Worm (Caenorhabditis elegans): ENCODE measurements around the gene dnj-26.

The dnj-26 gene

ce11 chrIV:12252579-12252978, at the start of gene dnj-26:
Gene dnj-26 (minus strand): TSS chrIV:12252679.
- no peak for TF ChIP-seq ceh-88 (GFP tag; IDR thresholded peaks at IDR 0.05)
- TF ChIP-seq lin-14 (GFP tag; optimal IDR thresholded peaks at IDR 0.05) = no peak
- TF ChIP-seq nhr-77 (tag; optimal IDR thresholded peaks at IDR 0.05) = no peak
- no peak for TF ChIP-seq hlh-4 (tag; optimal IDR thresholded peaks at IDR 0.05)
- TF ChIP-seq ztf-11 (tag; optimal IDR thresholded peaks at IDR 0.05) = no peak
- no peak for TF ChIP-seq efl-1 (optimal IDR thresholded peaks at IDR 0.05)
- peak in 1 of 2 experiments; percentile 59 for TF ChIP-seq efl-1 (GFP tag; optimal IDR thresholded peaks at IDR 0.05 in 1 of 2)
- no peak for TF ChIP-seq C04F5.9 (tag; optimal IDR thresholded peaks at IDR 0.05)

- TF ChIP-seq lin-15B (tag; optimal IDR thresholded peaks at IDR 0.05) (no peak), C16A3.4 (tag; optimal IDR thresholded peaks at IDR 0.05) (no peak), jun-1 (tag; optimal IDR thresholded peaks at IDR 0.05) (no peak), egl-13 (tag; optimal IDR thresholded peaks at IDR 0.05) (no peak), nhr-85 (tag) (no peak), F16B12.6 (tag; optimal IDR thresholded peaks at IDR 0.05) (no peak), ces-1 (GFP tag; optimal IDR thresholded peaks at IDR 0.05) (no peak), mdl-1 (tag; optimal IDR thresholded peaks at IDR 0.05) (no peak), ceh-63 (GFP tag; optimal IDR thresholded peaks at IDR 0.05) (no peak), ceh-8 (GFP tag; optimal IDR thresholded peaks at IDR 0.05) (no peak), isw-1 (GFP tag; IDR thresholded peaks at IDR 0.05) (no peak), vab-15 (tag; optimal IDR thresholded peaks at IDR 0.05) (no peak), C34B4.2 (tag; optimal IDR thresholded peaks at IDR 0.05) (no peak), lin-39 (tag; optimal IDR thresholded peaks at IDR 0.05) (no peak), pqm-1 (tag; optimal IDR thresholded peaks at IDR 0.05) (no peak)
Observed at ce11 chrIV:12301161-12301560, 48.7 kb upstream of the dnj-26 start, which contains the start of gene oac-59. Gene oac-59 (minus strand): TSS chrIV:12301261.

ce11 chrIV:12290744-12291143, 38.3 kb upstream of the dnj-26 start, which contains the start of gene C42C1.8:
Gene C42C1.8 (plus strand): TSS chrIV:12291044.
- TF ChIP-seq ama-1 (optimal IDR thresholded peaks at IDR 0.05) (no peak), ztf-11 (tag; optimal IDR thresholded peaks at IDR 0.05) (no peak), nhr-20 (tag; optimal IDR thresholded peaks at IDR 0.05) (no peak)

ce11 chrIV:12289149-12289548, 36.7 kb upstream of the dnj-26 start, which contains the start of gene C42C1.9:
Gene C42C1.9 (plus strand): TSS chrIV:12289449.
- TF ChIP-seq egl-27 (tag; optimal IDR thresholded peaks at IDR 0.05) = no peak
- no peak for TF ChIP-seq alr-1 (tag; optimal IDR thresholded peaks at IDR 0.05; ENCODE audit: borderline replicate concordance)
- no peak for TF ChIP-seq F16B12.6 (tag; optimal IDR thresholded peaks at IDR 0.05)
- no peak for TF ChIP-seq pqm-1 (tag; optimal IDR thresholded peaks at IDR 0.05)
- TF ChIP-seq zag-1 (tag; optimal IDR thresholded peaks at IDR 0.05) = no peak
- TF ChIP-seq ztf-4 (tag; optimal IDR thresholded peaks at IDR 0.05) = no peak
- no peak for TF ChIP-seq mdl-1 (tag; optimal IDR thresholded peaks at IDR 0.05)
- TF ChIP-seq nhr-12 (tag; optimal IDR thresholded peaks at IDR 0.05) = no peak
- no peak for TF ChIP-seq jun-1 (tag; optimal IDR thresholded peaks at IDR 0.05)
- no peak for TF ChIP-seq aly-2 (tag; optimal IDR thresholded peaks at IDR 0.05)
- no peak for TF ChIP-seq pax-3 (tag; optimal IDR thresholded peaks at IDR 0.05)
- TF ChIP-seq elt-3 (tag; optimal IDR thresholded peaks at IDR 0.05) = no peak
- no peak for TF ChIP-seq nhr-85 (tag)
- TF ChIP-seq aha-1 (tag; optimal IDR thresholded peaks at IDR 0.05) = no peak
- no peak for TF ChIP-seq sup-37 (GFP tag; optimal IDR thresholded peaks at IDR 0.05)
- no peak for TF ChIP-seq snu-23 (GFP tag; optimal IDR thresholded peaks at IDR 0.05)

ce11 chrIV:12287628-12288027, 35.1 kb upstream of the dnj-26 start, which contains the start of gene erl-1:
Gene erl-1 (plus strand): TSS chrIV:12287928.
- TF ChIP-seq mdl-1 (tag; optimal IDR thresholded peaks at IDR 0.05) (no peak), blmp-1 (tag; optimal IDR thresholded peaks at IDR 0.05) (no peak), unc-98 (GFP tag; IDR thresholded peaks at IDR 0.05) (no peak), ceh-8 (GFP tag; optimal IDR thresholded peaks at IDR 0.05) (no peak), ama-1 (optimal IDR thresholded peaks at IDR 0.05) (no peak), pqm-1 (tag; optimal IDR thresholded peaks at IDR 0.05) (no peak)
